Worm (Caenorhabditis elegans): ENCODE results near the gene F26C11.1.

The F26C11.1 gene

DNA sequence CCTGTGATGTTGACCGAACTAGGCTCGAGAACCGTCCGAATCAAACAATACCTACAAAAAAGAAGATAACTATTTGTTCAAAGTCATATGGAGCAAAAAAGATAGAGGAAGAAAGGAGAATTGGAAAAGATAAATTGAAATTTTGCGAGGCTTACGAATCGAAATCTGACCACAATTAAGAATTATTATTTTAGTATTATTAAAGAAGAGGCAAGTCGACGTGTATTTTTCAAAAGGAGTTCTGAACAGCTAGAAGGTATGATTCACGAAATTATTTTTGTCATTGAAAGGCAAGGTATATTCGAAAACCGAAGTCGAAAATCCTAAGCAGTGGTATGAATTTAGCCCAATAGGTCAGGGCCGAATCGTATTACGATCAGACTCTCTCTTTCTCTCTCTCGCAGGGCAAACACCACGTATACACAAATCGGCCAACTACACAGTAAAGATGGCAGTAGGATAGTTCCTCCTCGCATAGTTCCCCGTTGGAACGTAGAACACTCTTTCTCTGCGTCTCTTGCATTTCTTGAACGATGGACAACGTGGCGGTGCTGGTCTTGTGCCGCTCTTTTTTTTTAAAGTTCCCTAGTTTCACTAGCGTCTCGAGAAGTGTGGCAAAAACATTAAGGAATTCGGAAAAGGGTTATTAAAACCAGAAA is 3.4 kb upstream of the F26C11.1 start, which contains the start of gene vgln-1:
Gene vgln-1, minus strand, starts transcription at position 51 of the 659 bp plus-strand sequence.
- TF ChIP-seq tbx-2 (tag; optimal IDR thresholded peaks at IDR 0.05) = no peak
- TF ChIP-seq pha-4 (tag; optimal IDR thresholded peaks at IDR 0.05) = peak; percentile 69
- TF ChIP-seq nhr-23 (tag; optimal IDR thresholded peaks at IDR 0.05) = peak; percentile 61
- TF ChIP-seq hmg-11 (tag; optimal IDR thresholded peaks at IDR 0.05) = peak; percentile 1
- TF ChIP-seq nhr-25 (tag; optimal IDR thresholded peaks at IDR 0.05) = peak; percentile 55
- no peak for TF ChIP-seq lin-39 (tag; optimal IDR thresholded peaks at IDR 0.05)

DNA sequence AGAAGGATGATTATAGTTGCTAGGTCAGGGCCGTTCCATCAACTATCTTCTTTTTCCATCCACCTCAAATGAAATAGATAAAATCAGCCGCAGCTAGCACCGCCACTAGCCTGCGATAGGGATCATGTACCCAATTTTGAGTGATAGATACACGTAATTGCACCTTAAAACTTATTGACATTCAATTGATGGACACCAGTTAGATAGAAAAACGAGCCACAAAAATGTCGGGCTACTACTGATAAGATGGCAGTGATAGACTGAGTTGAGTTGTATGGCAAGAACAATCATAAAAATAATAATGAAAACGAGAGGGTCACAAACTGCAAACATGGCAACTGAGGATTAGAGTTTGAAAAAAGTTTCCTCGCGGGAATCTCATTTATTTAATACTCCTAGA is 2.7 kb upstream of the F26C11.1 start:
- TF ChIP-seq nhr-23 (tag; optimal IDR thresholded peaks at IDR 0.05) = peak; percentile 2
- TF ChIP-seq elt-2 (tag; optimal IDR thresholded peaks at IDR 0.05) = peak; percentile 75
- no peak for TF ChIP-seq nhr-28 (tag; optimal IDR thresholded peaks at IDR 0.05)
- TF ChIP-seq elt-1 (tag; optimal IDR thresholded peaks at IDR 0.05) = peak; percentile 91
- peak; percentile 48 for TF ChIP-seq pqm-1 (tag; optimal IDR thresholded peaks at IDR 0.05)

DNA sequence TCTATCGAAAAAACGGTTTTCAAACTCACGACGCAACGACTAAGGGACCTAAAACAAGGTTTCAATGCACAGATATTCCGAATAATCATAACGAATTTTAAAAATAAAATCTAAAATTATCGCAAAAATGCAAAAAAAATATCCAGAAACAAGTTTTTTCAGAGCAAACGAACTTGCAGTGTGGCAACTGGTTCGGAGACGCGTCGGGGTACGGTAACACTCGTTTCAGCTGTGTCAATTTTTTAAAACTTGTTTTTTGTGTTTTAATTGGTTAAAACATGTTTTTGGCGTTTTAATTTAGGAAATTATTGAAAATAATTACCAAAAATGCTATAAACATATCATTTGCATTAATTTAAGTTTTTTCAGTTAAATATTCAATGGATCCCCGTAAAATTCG is 2.1 kb upstream of the F26C11.1 start, which contains the start of gene C08H9.16:
Gene C08H9.16, plus strand, starts transcription at position 370 of the 400 bp plus-strand sequence.
- TF ChIP-seq hmg-11 (tag; optimal IDR thresholded peaks at IDR 0.05) (peak; percentile 52), tbx-2 (tag; optimal IDR thresholded peaks at IDR 0.05) (no peak), nhr-43 (tag; optimal IDR thresholded peaks at IDR 0.05; ENCODE audit: poor library complexity, severe bottlenecking) (peak; percentile 37), aly-2 (tag; optimal IDR thresholded peaks at IDR 0.05) (no peak), lin-39 (tag; optimal IDR thresholded peaks at IDR 0.05) (peak; percentile 14), lsy-12 (tag; optimal IDR thresholded peaks at IDR 0.05) (no peak), fos-1 (tag; optimal IDR thresholded peaks at IDR 0.05) (no peak), ZK546.5 (tag; optimal IDR thresholded peaks at IDR 0.05) (no peak), jun-1 (tag; optimal IDR thresholded peaks at IDR 0.05) (no peak), lin-15B (tag; optimal IDR thresholded peaks at IDR 0.05) (peak; percentile 52), eor-1 (tag; optimal IDR thresholded peaks at IDR 0.05) (no peak), fkh-10 (GFP tag; optimal IDR thresholded peaks at IDR 0.05) (no peak), snpc-4 (tag; optimal IDR thresholded peaks at IDR 0.05) (peak; percentile 69), ceh-16 (tag; optimal IDR thresholded peaks at IDR 0.05) (no peak), unc-62 (GFP tag; optimal IDR thresholded peaks at IDR 0.05) (no peak), zag-1 (tag; optimal IDR thresholded peaks at IDR 0.05) (no peak), ztf-4 (tag; optimal IDR thresholded peaks at IDR 0.05) (no peak), nfya-1 (tag; optimal IDR thresholded peaks at IDR 0.05; ENCODE audit: insufficient read depth) (peak; percentile 97), nhr-77 (tag; optimal IDR thresholded peaks at IDR 0.05) (peak; percentile 17), nhr-76 (tag; optimal IDR thresholded peaks at IDR 0.05) (no peak), egl-5 (tag; optimal IDR thresholded peaks at IDR 0.05) (peak; percentile 9), ama-1 (optimal IDR thresholded peaks at IDR 0.05) (no peak), nhr-12 (tag; optimal IDR thresholded peaks at IDR 0.05) (no peak), elt-1 (tag; optimal IDR thresholded peaks at IDR 0.05) (no peak), nhr-23 (tag; optimal IDR thresholded peaks at IDR 0.05) (peak; percentile 87), ceh-28 (tag; optimal IDR thresholded peaks at IDR 0.05) (peak; percentile 14), elt-2 (tag; optimal IDR thresholded peaks at IDR 0.05) (peak; percentile 21), R02D3.7 (tag; optimal IDR thresholded peaks at IDR 0.05) (peak; percentile 28), pha-4 (tag; optimal IDR thresholded peaks at IDR 0.05) (peak; percentile 78), nhr-25 (tag; optimal IDR thresholded peaks at IDR 0.05) (peak; percentile 26), unc-39 (tag; optimal IDR thresholded peaks at IDR 0.05) (no peak), sea-2 (GFP tag; optimal IDR thresholded peaks at IDR 0.05) (no peak)

DNA sequence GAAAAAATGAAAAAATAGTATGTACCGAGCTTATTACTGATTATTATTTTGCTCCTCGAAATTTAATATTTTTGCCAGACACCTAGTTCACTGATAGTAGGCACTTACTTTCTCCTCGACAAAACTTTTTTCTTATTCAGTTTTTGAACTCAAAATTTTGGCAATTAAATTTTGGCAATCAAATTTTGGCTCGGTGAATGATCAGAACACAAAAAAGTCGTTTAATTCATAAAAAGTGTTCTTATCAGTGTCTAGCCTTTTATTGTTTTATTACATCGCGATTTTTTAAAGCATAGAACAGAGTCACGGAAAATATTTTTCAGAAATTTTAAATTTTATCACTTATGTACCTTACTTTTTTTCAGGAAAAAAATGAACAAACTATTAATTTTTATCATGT is 638 bp downstream of the F26C11.1 start:
- no peak for TF ChIP-seq aly-2 (tag; optimal IDR thresholded peaks at IDR 0.05)
- peak; percentile 58 for TF ChIP-seq pqm-1 (tag; optimal IDR thresholded peaks at IDR 0.05)
- peak; percentile 72 for TF ChIP-seq elt-2 (tag; optimal IDR thresholded peaks at IDR 0.05)

DNA sequence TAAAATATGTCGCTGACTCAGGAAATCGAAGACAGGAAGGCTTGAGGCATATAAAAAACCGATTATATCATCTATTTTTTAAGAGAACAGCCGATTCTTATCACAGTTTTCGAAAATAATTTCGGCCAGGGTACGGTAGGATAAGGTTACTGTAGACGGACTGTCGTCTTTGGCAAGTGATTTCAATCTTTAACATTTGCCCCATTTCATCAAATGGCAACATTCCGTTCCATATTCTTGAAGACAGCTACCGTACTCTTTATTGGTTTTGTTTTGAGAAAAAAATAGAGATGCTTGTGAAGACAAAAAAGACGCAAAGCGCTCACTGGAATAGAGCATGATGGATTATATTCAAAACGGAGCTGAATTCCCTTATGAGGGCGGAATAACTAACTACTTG is 4.2 kb downstream of the F26C11.1 start:
- TF ChIP-seq nhr-11 (tag; optimal IDR thresholded peaks at IDR 0.05) = no peak
- no peak for TF ChIP-seq elt-3 (tag; optimal IDR thresholded peaks at IDR 0.05)
- TF ChIP-seq egl-27 (tag; optimal IDR thresholded peaks at IDR 0.05) = no peak
- TF ChIP-seq unc-62 (GFP tag; optimal IDR thresholded peaks at IDR 0.05) = no peak
- no peak for TF ChIP-seq lin-15B (tag; optimal IDR thresholded peaks at IDR 0.05)
- no peak for TF ChIP-seq ztf-4 (tag; optimal IDR thresholded peaks at IDR 0.05)
- TF ChIP-seq ZK546.5 (tag; optimal IDR thresholded peaks at IDR 0.05) = no peak
- no peak for TF ChIP-seq nhr-77 (tag; optimal IDR thresholded peaks at IDR 0.05)

Data from whole organism, L3 larva.